Fruit fly (Drosophila melanogaster): ENCODE data around the gene CG12698.

- TF ChIP-seq ttk (optimal IDR thresholded peaks at IDR 0.05): no peak
- no peak for TF ChIP-seq Myc (optimal IDR thresholded peaks at IDR 0.05)
- TF ChIP-seq psq (optimal IDR thresholded peaks at IDR 0.05): no peak
Measured at dm6 chrX:15989631-15990030, 16.3 kb upstream of the CG12698 start.

Measured in Kc167 (cell line).